Worm (Caenorhabditis elegans) whole organism, late embryonic: ENCODE data around the gene sre-2.

Experiments used
- F13H6.1 ChIP-seq: sonication (generic microtip); optimal IDR thresholded peaks from 2 replicates; lab custom pipeline; 2016; ENCODE audit warnings: missing genetic modification characterization, missing compliant biosample characterization
- K09A11.1 ChIP-seq: sonication (generic microtip); optimal IDR thresholded peaks from 2 replicates; lab custom pipeline; 2017; ENCODE audit warnings: antibody characterized with exemption, mild to moderate bottlenecking, missing genetic modification characterization, missing compliant biosample characterization; ENCODE audit not compliant: insufficient read depth
- Y22D7AL.16 ChIP-seq: sonication (generic microtip); optimal IDR thresholded peaks from 2 replicates; lab custom pipeline; 2016; ENCODE audit warnings: missing genetic modification characterization, missing compliant biosample characterization
- ceh-18 ChIP-seq: sonication (generic microtip); optimal IDR thresholded peaks from 2 replicates; lab custom pipeline; 2016; ENCODE audit warnings: missing genetic modification characterization, missing compliant biosample characterization
- ceh-19 ChIP-seq: fragments of 200-800 bp; sonication (Bioruptor generic); optimal IDR thresholded peaks from 2 replicates; lab custom pipeline; 2018; ENCODE audit warnings: mild to moderate bottlenecking, missing genetic modification characterization, missing compliant biosample characterization
- ceh-2 ChIP-seq: sonication (generic microtip); optimal IDR thresholded peaks from 2 replicates; lab custom pipeline; 2016; ENCODE audit warnings: missing genotype, missing genetic modification characterization, missing compliant biosample characterization
- ceh-22 ChIP-seq: sonication (generic microtip); optimal IDR thresholded peaks from 2 replicates; lab custom pipeline; 2017; ENCODE audit warnings: missing biosample characterization, missing genetic modification characterization
- ceh-30 ChIP-seq: fragments of 150-350 bp; optimal IDR thresholded peaks from 2 replicates; lab custom pipeline; 2014; ENCODE audit warnings: missing biosample characterization, missing genetic modification characterization
- ceh-34 ChIP-seq: sonication (generic microtip); optimal IDR thresholded peaks from 2 replicates; lab custom pipeline; 2016; ENCODE audit warnings: mild to moderate bottlenecking, missing genetic modification characterization, missing compliant biosample characterization
- ceh-45 ChIP-seq: fragments of 200-800 bp; sonication (Bioruptor generic); IDR thresholded peaks from 2 replicates; pipeline ENCODE4 v1.3.6; 2022; ENCODE audit warnings: missing genetic modification reagents, missing genetic modification characterization, missing compliant biosample characterization
- ceh-48 ChIP-seq: sonication (generic microtip); optimal IDR thresholded peaks from 2 replicates; lab custom pipeline; 2016; ENCODE audit warnings: missing genetic modification characterization, inconsistent platforms, missing compliant biosample characterization
- ceh-6 ChIP-seq: fragments of 200-800 bp; sonication (Bioruptor generic); optimal IDR thresholded peaks from 2 replicates; lab custom pipeline; 2018; ENCODE audit warnings: mild to moderate bottlenecking, missing genetic modification characterization, missing compliant biosample characterization
- ceh-9 ChIP-seq: sonication (generic microtip); optimal IDR thresholded peaks from 2 replicates; lab custom pipeline; 2016; ENCODE audit warnings: mild to moderate bottlenecking, missing genetic modification characterization, inconsistent platforms, missing compliant biosample characterization
- dmd-4 ChIP-seq: sonication (generic microtip); optimal IDR thresholded peaks from 2 replicates; lab custom pipeline; 2016; ENCODE audit warnings: borderline replicate concordance, missing genetic modification characterization, missing compliant biosample characterization
- elt-2 ChIP-seq: sonication (generic microtip); optimal IDR thresholded peaks from 2 replicates; lab custom pipeline; 2016; ENCODE audit warnings: missing genetic modification reagents, missing genetic modification characterization, missing compliant biosample characterization
- elt-4 ChIP-seq: sonication (generic microtip); optimal IDR thresholded peaks from 2 replicates; lab custom pipeline; 2016; ENCODE audit warnings: missing genetic modification characterization, missing compliant biosample characterization
- ets-4 ChIP-seq: sonication (generic microtip); optimal IDR thresholded peaks from 2 replicates; lab custom pipeline; 2016; ENCODE audit warnings: missing genetic modification characterization, missing compliant biosample characterization
- fax-1 ChIP-seq: sonication (generic microtip); optimal IDR thresholded peaks from 2 replicates; lab custom pipeline; 2016; ENCODE audit warnings: missing genotype, missing genetic modification characterization, missing compliant biosample characterization
- gmeb-2 ChIP-seq: sonication (generic microtip); optimal IDR thresholded peaks from 2 replicates; lab custom pipeline; 2016; ENCODE audit warnings: missing genetic modification characterization, inconsistent platforms, missing compliant biosample characterization
- hlh-13 ChIP-seq: fragments of 200-800 bp; sonication (Bioruptor generic); optimal IDR thresholded peaks from 2 replicates; lab custom pipeline; 2018; ENCODE audit warnings: mild to moderate bottlenecking, missing genetic modification characterization, missing compliant biosample characterization
- hlh-30 ChIP-seq: sonication (generic microtip); optimal IDR thresholded peaks from 2 replicates; lab custom pipeline; 2017; ENCODE audit warnings: antibody characterized with exemption, missing genetic modification characterization, missing compliant biosample characterization; ENCODE audit not compliant: insufficient read depth
- lim-6 ChIP-seq: sonication (generic microtip); optimal IDR thresholded peaks from 2 replicates; lab custom pipeline; 2016; ENCODE audit warnings: missing genetic modification characterization, missing compliant biosample characterization
- lin-11 ChIP-seq: fragments of 200-800 bp; sonication (Bioruptor generic); optimal IDR thresholded peaks from 2 replicates; lab custom pipeline; 2018; ENCODE audit warnings: mild to moderate bottlenecking, missing genetic modification characterization, missing compliant biosample characterization
- madf-2 ChIP-seq: sonication (generic microtip); optimal IDR thresholded peaks from 2 replicates; lab custom pipeline; 2017; ENCODE audit warnings: missing genetic modification characterization, missing compliant biosample characterization
- mec-3 ChIP-seq: sonication (generic microtip); optimal IDR thresholded peaks from 2 replicates; lab custom pipeline; 2016; ENCODE audit warnings: borderline replicate concordance, missing genetic modification characterization, missing compliant biosample characterization
- nfya-1 ChIP-seq: sonication (generic microtip); optimal IDR thresholded peaks from 2 replicates; lab custom pipeline; 2017; ENCODE audit warnings: missing genetic modification characterization, mild to moderate bottlenecking, missing compliant biosample characterization, antibody characterized with exemption, moderate library complexity
- odd-2 ChIP-seq: sonication (generic microtip); optimal IDR thresholded peaks from 2 replicates; lab custom pipeline; 2017; ENCODE audit warnings: antibody characterized with exemption, mild to moderate bottlenecking, missing genetic modification characterization, missing compliant biosample characterization
- pat-9 ChIP-seq: fragments of 200-800 bp; sonication (Bioruptor generic); optimal IDR thresholded peaks from 2 replicates; lab custom pipeline; 2018; ENCODE audit warnings: mild to moderate bottlenecking, missing genetic modification characterization, moderate library complexity, missing compliant biosample characterization
- pax-1 ChIP-seq: fragments of 150-350 bp; optimal IDR thresholded peaks from 2 replicates; lab custom pipeline; 2014; ENCODE audit warnings: missing biosample characterization, missing genetic modification characterization
- pha-2 ChIP-seq: sonication (generic microtip); optimal IDR thresholded peaks from 2 replicates; lab custom pipeline; 2017; ENCODE audit warnings: mild to moderate bottlenecking, missing genetic modification characterization, missing compliant biosample characterization
- pha-4 ChIP-seq: fragments of 150-350 bp; optimal IDR thresholded peaks from 2 replicates; lab custom pipeline; 2018; ENCODE audit warnings: missing biosample characterization, missing genetic modification reagents, missing genetic modification characterization
- pqm-1 ChIP-seq: sonication (generic microtip); optimal IDR thresholded peaks from 2 replicates; lab custom pipeline; 2016; ENCODE audit warnings: missing genetic modification characterization, missing compliant biosample characterization
- rnt-1 ChIP-seq: sonication (generic microtip); optimal IDR thresholded peaks from 2 replicates; lab custom pipeline; 2016; ENCODE audit warnings: missing genetic modification characterization, missing compliant biosample characterization
- sox-2 ChIP-seq: fragments of 200-800 bp; sonication (Bioruptor generic); IDR thresholded peaks from 2 replicates; pipeline ENCODE4 v1.3.6; 2022; ENCODE audit warnings: missing genetic modification reagents, missing genetic modification characterization, missing compliant biosample characterization
- sox-4 ChIP-seq: sonication (generic microtip); optimal IDR thresholded peaks from 2 replicates; lab custom pipeline; 2017; ENCODE audit warnings: mild to moderate bottlenecking, missing genetic modification characterization, inconsistent platforms, missing compliant biosample characterization
- syd-9 ChIP-seq: sonication (generic microtip); optimal IDR thresholded peaks from 2 replicates; lab custom pipeline; 2016; ENCODE audit warnings: mild to moderate bottlenecking, missing genetic modification characterization, moderate library complexity, missing compliant biosample characterization
- tbx-7 ChIP-seq: sonication (generic microtip); optimal IDR thresholded peaks from 2 replicates; lab custom pipeline; 2016; ENCODE audit warnings: missing genotype, missing genetic modification characterization, missing compliant biosample characterization
- ttx-3 ChIP-seq: sonication (generic microtip); optimal IDR thresholded peaks from 2 replicates; lab custom pipeline; 2016; ENCODE audit warnings: missing genetic modification reagents, missing genetic modification characterization, missing compliant biosample characterization
- unc-42 ChIP-seq: sonication (generic microtip); optimal IDR thresholded peaks from 2 replicates; lab custom pipeline; 2016; ENCODE audit warnings: missing genotype, missing genetic modification characterization, missing compliant biosample characterization
- unc-55 ChIP-seq: sonication (generic microtip); optimal IDR thresholded peaks from 2 replicates; lab custom pipeline; 2017; ENCODE audit warnings: missing biosample characterization, missing genetic modification reagents, missing genetic modification characterization
- unc-86 ChIP-seq: sonication (generic microtip); optimal IDR thresholded peaks from 2 replicates; lab custom pipeline; 2016; ENCODE audit warnings: missing genetic modification characterization, missing compliant biosample characterization
- zip-5 ChIP-seq: sonication (generic microtip); optimal IDR thresholded peaks from 2 replicates; lab custom pipeline; 2016; ENCODE audit warnings: missing genetic modification characterization, missing compliant biosample characterization
- ztf-16 ChIP-seq: sonication (generic microtip); optimal IDR thresholded peaks from 2 replicates; lab custom pipeline; 2017; ENCODE audit warnings: missing genetic modification characterization, missing compliant biosample characterization

Gene sre-2

DNA sequence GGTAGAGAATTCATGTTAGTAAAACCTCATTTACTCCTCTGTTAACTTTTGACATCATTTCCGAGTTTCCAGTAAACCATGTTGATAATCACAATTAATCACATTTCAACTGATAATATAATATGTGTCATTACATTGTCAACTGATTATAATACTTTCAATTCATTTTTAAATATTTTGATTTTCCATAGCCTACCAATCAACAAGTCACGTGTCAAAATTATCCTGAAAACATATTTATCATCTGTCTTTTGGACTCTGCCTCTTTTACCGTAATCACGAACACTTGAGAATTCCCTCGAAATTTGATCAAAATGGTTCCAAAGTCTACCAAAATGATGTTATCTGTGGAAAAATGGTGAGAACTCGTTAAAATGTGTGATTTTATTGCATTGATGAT lies 27.9 kb downstream of the sre-2 start:
- TF ChIP-seq ceh-18 (tag; lab: Kevin White, UChicago) (no peak), ets-4 (tag; lab: Kevin White, UChicago) (no peak), ceh-19 (no peak), ceh-6 (no peak), sox-2 (no peak), hlh-13 (no peak), gmeb-2 (tag; lab: Kevin White, UChicago) (no peak), ceh-2 (tag; lab: Kevin White, UChicago) (no peak)

DNA sequence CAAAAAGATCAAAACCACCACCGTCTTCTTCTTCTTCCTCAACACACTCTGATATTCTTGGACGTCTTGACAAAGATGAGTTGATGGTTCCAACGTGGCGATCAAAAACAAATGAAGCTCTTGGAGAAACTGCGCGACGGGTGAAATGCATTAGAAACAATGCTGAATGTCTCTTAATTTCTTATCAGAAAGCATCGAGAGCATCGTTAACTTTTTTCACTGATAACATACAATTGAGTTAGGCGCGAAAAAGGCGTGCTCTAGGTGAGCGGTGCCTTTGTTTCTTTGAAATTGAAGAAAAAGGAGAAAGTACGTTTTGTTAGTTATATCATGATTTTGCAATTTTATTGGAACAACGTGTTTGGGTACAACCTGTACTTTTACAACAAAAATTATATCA lies 28.7 kb downstream of the sre-2 start, which contains the start of gene gpcp-2:
TSS of gene gpcp-2 (minus strand) at position 153 of the 400 bp plus-strand sequence.
- TF ChIP-seq elt-2 (peak; percentile 24), pat-9 (tag; lab: Kevin White, UChicago) (no peak)

- TF ChIP-seq ets-4 (tag; lab: Kevin White, UChicago) (no peak), unc-42 (tag; lab: Kevin White, UChicago) (peak; percentile 33), F13H6.1 (tag; lab: Kevin White, UChicago) (no peak), ztf-16 (tag; lab: Kevin White, UChicago) (no peak), tbx-7 (no peak), syd-9 (tag; lab: Kevin White, UChicago) (no peak), unc-55 (GFP tag; lab: Kevin White, UChicago) (peak; percentile 86), ceh-34 (tag; lab: Kevin White, UChicago) (peak; percentile 84), odd-2 (tag; lab: Kevin White, UChicago) (no peak), ttx-3 (tag; lab: Kevin White, UChicago) (no peak), ceh-48 (tag; lab: Kevin White, UChicago) (peak; percentile 42), dmd-4 (tag; lab: Kevin White, UChicago) (no peak), ceh-18 (tag; lab: Kevin White, UChicago) (peak; percentile 17), pqm-1 (no peak), nfya-1 (tag; lab: Kevin White, UChicago) (peak; percentile 1), hlh-30 (tag; lab: Kevin White, UChicago) (peak; percentile 85), ceh-6 (no peak), ceh-19 (peak; percentile 40), zip-5 (no peak), sox-4 (tag; lab: Kevin White, UChicago) (no peak), ceh-9 (tag; lab: Kevin White, UChicago) (no peak)
Measured at ce11 chrII:8071801-8072544, 30.0 kb downstream of the sre-2 start.

DNA sequence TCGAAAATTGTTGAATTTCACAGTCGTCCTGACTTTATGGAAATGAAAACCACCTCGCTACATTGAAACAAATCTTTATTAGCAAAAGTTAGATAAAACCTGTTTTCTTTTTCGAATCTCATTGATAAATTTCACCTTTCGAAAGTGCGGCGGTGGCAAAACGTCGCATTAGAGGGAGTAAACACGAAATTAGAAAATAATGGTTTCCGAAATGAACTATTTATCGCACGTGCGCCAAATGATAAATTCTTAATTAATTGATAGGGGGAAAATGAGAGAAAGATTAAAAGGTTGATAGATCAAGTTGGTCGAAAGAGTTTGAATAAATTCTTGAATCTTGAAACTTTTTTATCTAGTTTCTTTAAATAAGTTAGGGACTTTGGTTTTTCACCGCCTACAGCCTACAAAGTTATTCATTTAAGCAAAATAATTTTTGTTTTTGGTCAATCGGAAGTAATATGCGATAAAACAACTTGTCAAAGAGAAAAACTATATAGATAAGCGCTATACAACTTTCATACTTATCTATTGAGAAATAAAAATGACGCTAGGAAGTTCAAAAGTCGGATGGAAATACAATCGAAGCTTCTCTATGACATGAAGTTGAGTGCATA lies 30.8 kb downstream of the sre-2 start:
- TF ChIP-seq ttx-3 (tag; lab: Kevin White, UChicago) (no peak), pax-1 (tag; lab: Kevin White, UChicago) (no peak), elt-2 (peak; percentile 29), unc-42 (tag; lab: Kevin White, UChicago) (no peak), mec-3 (tag; lab: Kevin White, UChicago) (no peak)

- TF ChIP-seq ceh-30 (no peak), fax-1 (tag; lab: Kevin White, UChicago) (no peak), Y22D7AL.16 (tag; lab: Kevin White, UChicago) (no peak), elt-4 (tag; lab: Kevin White, UChicago) (no peak), F13H6.1 (tag; lab: Kevin White, UChicago) (no peak), ceh-45 (GFP tag; lab: Robert Waterston, UW) (no peak), hlh-30 (tag; lab: Kevin White, UChicago) (no peak), pha-4 (tag; lab: Kevin White, UChicago) (no peak), madf-2 (no peak), rnt-1 (tag; lab: Kevin White, UChicago) (no peak), mec-3 (tag; lab: Kevin White, UChicago) (no peak), lim-6 (tag; lab: Kevin White, UChicago) (no peak), pha-2 (tag; lab: Kevin White, UChicago) (no peak), ceh-22 (tag; lab: Kevin White, UChicago) (no peak), syd-9 (tag; lab: Kevin White, UChicago) (no peak), ceh-18 (tag; lab: Kevin White, UChicago) (no peak), unc-86 (tag; lab: Kevin White, UChicago) (no peak), lin-11 (no peak), K09A11.1 (tag; lab: Kevin White, UChicago) (no peak)
Measured at ce11 chrII:8065985-8066384, 36.0 kb downstream of the sre-2 start, which contains the start of gene pdha-1. pdha-1 (plus strand) TSS chrII:8066285.
